Fruit fly (Drosophila melanogaster) whole organism, embryonic: ENCODE results near the gene CG1640.

Source experiments
- Bgb ChIP-seq: fragments of 200-800 bp; sonication (Bioruptor generic); IDR thresholded peaks from 2 replicates; pipeline ENCODE4 v1.3.6; 2022; ENCODE audit warnings: missing biosample characterization, missing genetic modification characterization; ENCODE audit not compliant: partially characterized antibody
- CG10267 ChIP-seq: fragments of 200-800 bp; sonication (Bioruptor generic); optimal IDR thresholded peaks from 2 replicates; lab custom pipeline; 2018; ENCODE audit warnings: missing biosample characterization, mild to moderate bottlenecking, missing genetic modification characterization, moderate library complexity
- CG11093 ChIP-seq: fragments of 200-800 bp; sonication (Bioruptor generic); IDR thresholded peaks from 3 replicates; pipeline ENCODE4 v1.3.6; 2022; ENCODE audit warnings: missing biosample characterization, missing genetic modification characterization
- CG11456 ChIP-seq: fragments of 200-800 bp; sonication (Bioruptor generic); IDR thresholded peaks from 3 replicates; pipeline ENCODE4 v1.3.6; 2022; ENCODE audit warnings: missing biosample characterization, missing genetic modification characterization
- CG11696 ChIP-seq: fragments of 200-800 bp; sonication (Bioruptor generic); IDR thresholded peaks from 2 replicates; pipeline ENCODE4 v1.3.6; 2022; ENCODE audit warnings: missing biosample characterization, missing genetic modification characterization
- CG12942 ChIP-seq: fragments of 200-800 bp; sonication (Bioruptor generic); optimal IDR thresholded peaks from 3 replicates; lab custom pipeline; 2016; ENCODE audit warnings: missing biosample characterization, missing genetic modification characterization
- CG14860 ChIP-seq: fragments of 200-800 bp; sonication (Bioruptor generic); IDR thresholded peaks from 3 replicates; pipeline ENCODE4 v1.3.6; 2022; ENCODE audit warnings: missing biosample characterization, missing genetic modification characterization; ENCODE audit not compliant: partially characterized antibody
- CG17802 ChIP-seq: fragments of 200-800 bp; sonication (Bioruptor generic); optimal IDR thresholded peaks from 2 replicates; lab custom pipeline; 2018; ENCODE audit warnings: missing biosample characterization, mild to moderate bottlenecking, missing genetic modification characterization, moderate library complexity
- CG17912 ChIP-seq: fragments of 200-800 bp; sonication (Bioruptor generic); optimal IDR thresholded peaks from 2 replicates; lab custom pipeline; 2018; ENCODE audit warnings: missing biosample characterization, mild to moderate bottlenecking, missing genetic modification characterization
- CG18619 ChIP-seq: fragments of 200-800 bp; sonication (Bioruptor generic); optimal IDR thresholded peaks from 3 replicates; lab custom pipeline; 2017; ENCODE audit warnings: missing biosample characterization, mild to moderate bottlenecking, missing genetic modification characterization
- CG18764 ChIP-seq: fragments of 200-800 bp; sonication (Bioruptor generic); optimal IDR thresholded peaks from 3 replicates; lab custom pipeline; 2016; ENCODE audit warnings: missing biosample characterization, missing genetic modification characterization
- CG3726 ChIP-seq: fragments of 200-800 bp; sonication (Bioruptor generic); IDR thresholded peaks from 3 replicates; pipeline ENCODE4, ENCODE4 v1.3.6; 2022; ENCODE audit warnings: missing biosample characterization, missing genetic modification characterization
- CG3995 ChIP-seq: fragments of 200-800 bp; sonication (Bioruptor generic); optimal IDR thresholded peaks from 3 replicates; lab custom pipeline; 2016; ENCODE audit warnings: missing biosample characterization, missing genetic modification characterization
- CG43689 ChIP-seq: fragments of 200-800 bp; sonication (Bioruptor generic); IDR thresholded peaks from 2 replicates; pipeline ENCODE4 v1.3.6; 2022; ENCODE audit warnings: missing biosample characterization, missing genetic modification characterization
- CG6813 ChIP-seq: fragments of 200-800 bp; sonication (Bioruptor generic); optimal IDR thresholded peaks from 2 replicates; lab custom pipeline; 2017; ENCODE audit warnings: missing biosample characterization, missing genetic modification characterization, mild to moderate bottlenecking, moderate library complexity, missing genetic modification reagents
- CG7357 ChIP-seq: fragments of 200-800 bp; sonication (Bioruptor generic); IDR thresholded peaks from 3 replicates; pipeline ENCODE4 v1.3.6; 2022; ENCODE audit warnings: missing biosample characterization, missing genetic modification characterization
- CG7556 ChIP-seq: fragments of 200-800 bp; sonication (Bioruptor generic); optimal IDR thresholded peaks from 2 replicates; lab custom pipeline; 2017; ENCODE audit warnings: missing biosample characterization, mild to moderate bottlenecking, missing genetic modification characterization
- CG8290 ChIP-seq, 3 experiments: fragments of 200-800 bp; sonication (Bioruptor generic); optimal IDR thresholded peaks; 2 replicates each; lab custom pipeline; 2016 to 2019; ENCODE audit warnings: missing biosample characterization in 3 of 3, missing genetic modification characterization in 3 of 3, mild to moderate bottlenecking in 2 of 3, moderate library complexity in 1 of 3
- CG8388 ChIP-seq: fragments of 200-800 bp; sonication (Bioruptor generic); optimal IDR thresholded peaks from 2 replicates; lab custom pipeline; 2019; ENCODE audit warnings: missing biosample characterization, mild to moderate bottlenecking, missing genetic modification characterization, moderate library complexity
- CG8924 ChIP-seq: fragments of 200-800 bp; optimal IDR thresholded peaks from 3 replicates; lab custom pipeline; 2019; ENCODE audit warnings: missing biosample characterization, mild to moderate bottlenecking, missing genetic modification characterization, moderate library complexity
- CG9727 ChIP-seq: fragments of 200-800 bp; sonication (Bioruptor generic); optimal IDR thresholded peaks from 3 replicates; lab custom pipeline; 2017; ENCODE audit warnings: missing biosample characterization, mild to moderate bottlenecking, missing genetic modification characterization
- CoRest ChIP-seq: fragments of 200-800 bp; sonication (Bioruptor generic); optimal IDR thresholded peaks from 3 replicates; lab custom pipeline; 2018; ENCODE audit warnings: missing biosample characterization, mild to moderate bottlenecking, missing genetic modification characterization, moderate library complexity
- Doc3 ChIP-seq: fragments of 200-800 bp; sonication (Bioruptor generic); IDR thresholded peaks from 3 replicates; pipeline ENCODE4 v1.3.6; 2022; ENCODE audit warnings: missing biosample characterization, missing genetic modification characterization; ENCODE audit not compliant: partially characterized antibody
- Eip74EF ChIP-seq, 2 experiments: fragments of 200-800 bp in 1 of 2; fragments of >200 bp in 1 of 2; sonication (Bioruptor generic) in 1 of 2; optimal IDR thresholded peaks; 2 replicates each; lab custom pipeline; 2017 to 2019; ENCODE audit warnings: missing biosample characterization in 2 of 2, missing genetic modification characterization in 2 of 2, mild to moderate bottlenecking in 1 of 2, moderate library complexity in 1 of 2
- HLH4C ChIP-seq: fragments of 200-800 bp; sonication (Bioruptor generic); IDR thresholded peaks from 3 replicates; pipeline ENCODE4 v1.3.6; 2022; ENCODE audit warnings: missing biosample characterization, missing genetic modification characterization; ENCODE audit not compliant: partially characterized antibody
- MESR4 ChIP-seq: fragments of 200-800 bp; sonication (Bioruptor generic); optimal IDR thresholded peaks from 2 replicates; lab custom pipeline; 2018; ENCODE audit warnings: missing biosample characterization, mild to moderate bottlenecking, missing genetic modification characterization, moderate library complexity
- Med ChIP-seq: fragments of 200-800 bp; sonication (Bioruptor generic); peaks from one replicate; lab custom pipeline; 2016; ENCODE audit warnings: missing biosample characterization, missing genetic modification characterization, mild to moderate bottlenecking, inconsistent platforms, moderate library complexity
- Myb ChIP-seq: fragments of 200-800 bp; sonication (Bioruptor generic); optimal IDR thresholded peaks from 2 replicates; lab custom pipeline; 2016; ENCODE audit warnings: missing biosample characterization, missing genetic modification characterization
- Rx ChIP-seq: fragments of 200-800 bp; sonication (Bioruptor generic); IDR thresholded peaks from 2 replicates; pipeline ENCODE4 v1.3.6; 2022; ENCODE audit warnings: missing biosample characterization, missing genetic modification characterization
- Sox102F ChIP-seq: fragments of 200-800 bp; sonication (Bioruptor generic); optimal IDR thresholded peaks from 2 replicates; lab custom pipeline; 2018; ENCODE audit warnings: missing biosample characterization, mild to moderate bottlenecking, missing genetic modification characterization, moderate library complexity
- abd-A ChIP-seq: fragments of 200-800 bp; sonication (Bioruptor generic); optimal IDR thresholded peaks from 3 replicates; lab custom pipeline; 2019; ENCODE audit warnings: missing biosample characterization, mild to moderate bottlenecking, missing genetic modification characterization, moderate library complexity
- amos ChIP-seq: fragments of 200-800 bp; sonication (Bioruptor generic); IDR thresholded peaks from 2 replicates; pipeline ENCODE4 v1.3.6; 2022; ENCODE audit warnings: missing biosample characterization, missing genetic modification characterization; ENCODE audit not compliant: partially characterized antibody
- bowl ChIP-seq: fragments of 200-800 bp; sonication (Bioruptor generic); IDR thresholded peaks from 2 replicates; pipeline ENCODE4 v1.3.6; 2022; ENCODE audit warnings: missing biosample characterization, missing genetic modification characterization
- bsh ChIP-seq, 2 experiments: fragments of 200-800 bp; sonication (Bioruptor generic); optimal IDR thresholded peaks; 2 replicates each; lab custom pipeline; 2017 to 2018; ENCODE audit warnings: mild to moderate bottlenecking in 2 of 2, missing biosample characterization in 2 of 2, missing genetic modification characterization in 2 of 2, moderate library complexity in 1 of 2
- dan ChIP-seq: fragments of 200-800 bp; sonication (Bioruptor generic); IDR thresholded peaks from 2 replicates; pipeline ENCODE4 v1.3.6; 2022; ENCODE audit warnings: missing biosample characterization, missing genetic modification characterization
- hb ChIP-seq: fragments of 200-800 bp; sonication (Bioruptor generic); IDR thresholded peaks from 3 replicates; pipeline ENCODE4 v1.3.6; 2022; ENCODE audit warnings: missing biosample characterization, missing genetic modification characterization; ENCODE audit not compliant: partially characterized antibody
- luna ChIP-seq: fragments of 200-800 bp; sonication (Bioruptor generic); optimal IDR thresholded peaks from 2 replicates; lab custom pipeline; 2016; ENCODE audit warnings: missing biosample characterization, missing genetic modification characterization
- mld ChIP-seq: fragments of 200-800 bp; sonication (Bioruptor generic); IDR thresholded peaks from 3 replicates; pipeline ENCODE4 v1.3.6; 2022; ENCODE audit warnings: missing biosample characterization, missing genetic modification characterization; ENCODE audit not compliant: partially characterized antibody
- pum ChIP-seq: fragments of 200-800 bp; sonication (Bioruptor generic); optimal IDR thresholded peaks from 2 replicates; lab custom pipeline; 2016; ENCODE audit warnings: missing biosample characterization, missing genetic modification characterization
- seq ChIP-seq: fragments of 200-800 bp; sonication (Bioruptor generic); IDR thresholded peaks from 2 replicates; pipeline ENCODE4 v1.3.6; 2022; ENCODE audit warnings: missing biosample characterization, missing genetic modification characterization
- shn ChIP-seq: fragments of 200-800 bp; sonication (Bioruptor generic); optimal IDR thresholded peaks from 3 replicates; lab custom pipeline; 2016; ENCODE audit warnings: missing biosample characterization, missing genetic modification characterization
- sim ChIP-seq: fragments of 200-800 bp; sonication (Bioruptor generic); IDR thresholded peaks from 2 replicates; pipeline ENCODE4 v1.3.6; 2022; ENCODE audit warnings: missing biosample characterization, missing genetic modification characterization
- slbo ChIP-seq: fragments of 200-800 bp; sonication (Bioruptor generic); IDR thresholded peaks from 2 replicates; pipeline ENCODE4 v1.3.6; 2022; ENCODE audit warnings: missing biosample characterization, missing genetic modification characterization
- sr ChIP-seq: fragments of 200-800 bp; sonication (Bioruptor generic); IDR thresholded peaks from 3 replicates; pipeline ENCODE4 v1.3.6; 2022; ENCODE audit warnings: missing biosample characterization, missing genetic modification characterization
- tin ChIP-seq: fragments of 200-800 bp; sonication (Bioruptor generic); optimal IDR thresholded peaks from 3 replicates; lab custom pipeline; 2016; ENCODE audit warnings: missing biosample characterization, missing genetic modification characterization
- tup ChIP-seq: fragments of 200-800 bp; sonication (Bioruptor generic); optimal IDR thresholded peaks from 2 replicates; lab custom pipeline; 2016; ENCODE audit warnings: missing biosample characterization, mild to moderate bottlenecking, missing genetic modification characterization, moderate library complexity
- unc-4 ChIP-seq: fragments of 200-800 bp; sonication (Bioruptor generic); IDR thresholded peaks from 2 replicates; pipeline ENCODE4 v1.3.6; 2022; ENCODE audit warnings: missing biosample characterization, missing genetic modification characterization; ENCODE audit not compliant: partially characterized antibody
- wek ChIP-seq: fragments of 200-800 bp; sonication (Bioruptor generic); optimal IDR thresholded peaks from 3 replicates; lab custom pipeline; 2018; ENCODE audit warnings: missing biosample characterization, mild to moderate bottlenecking, missing genetic modification characterization, moderate library complexity
- zfh2 ChIP-seq: fragments of 200-800 bp; sonication (Bioruptor generic); optimal IDR thresholded peaks from 2 replicates; lab custom pipeline; 2016; ENCODE audit warnings: missing biosample characterization, missing genetic modification characterization

The CG1640 gene

dm6 chrX:13338113-13338512, 32.3 kb upstream of the CG1640 start, which contains the start of gene CG15747 (continued):
- TF ChIP-seq dan (no peak), Rx (GFP tag; lab: Robert Waterston, UW) (no peak), CG17912 (GFP tag; lab: Kevin White, UChicago) (peak; percentile 4), Doc3 (peak; percentile 29; the same call in 2 of the 3 replicates), CG11456 (GFP tag; lab: Robert Waterston, UW) (no peak), CG8388 (GFP tag; lab: Kevin White, UChicago) (no peak), CG8290 (GFP tag; optimal IDR thresholded peaks at IDR 0.05; lab: Kevin White, UChicago) (no peak), CG8290 (tag; optimal IDR thresholded peaks at IDR 0.05; lab: Kevin White, UChicago) (peak in 1 of 2 experiments; percentile 38), CG12942 (no peak), bowl (no peak), CG14860 (GFP tag; lab: Robert Waterston, UW) (no peak), mld (GFP tag; lab: Robert Waterston, UW) (no peak), abd-A (tag; lab: Kevin White, UChicago) (no peak), CG11696 (GFP tag; lab: Robert Waterston, UW) (no peak), luna (GFP tag; lab: Kevin White, UChicago) (no peak), CoRest (tag; lab: Kevin White, UChicago) (no peak), bsh (GFP tag; optimal IDR thresholded peaks at IDR 0.05; lab: Kevin White, UChicago) (no peak), seq (no peak), CG43689 (GFP tag; lab: Robert Waterston, UW) (no peak), tin (GFP tag; lab: Kevin White, UChicago) (no peak), slbo (GFP tag; lab: Robert Waterston, UW) (peak; percentile 13; the same call in 1 of the 2 replicates), MESR4 (GFP tag; lab: Kevin White, UChicago) (peak; percentile 62), zfh2 (GFP tag; lab: Kevin White, UChicago) (no peak), CG8924 (tag; lab: Kevin White, UChicago) (no peak), Bgb (peak; percentile 62; the same call in 1 of the 2 replicates), CG7357 (GFP tag; lab: Robert Waterston, UW) (no peak), Eip74EF (GFP tag; optimal IDR thresholded peaks at IDR 0.05; lab: Kevin White, UChicago) (no peak), tup (GFP tag; lab: Kevin White, UChicago) (no peak), HLH4C (GFP tag; lab: Robert Waterston, UW) (0 out of 3 replicates have a peak, but pooled peaks have one; percentile 15), hb (no peak), CG7556 (GFP tag; lab: Kevin White, UChicago) (no peak), wek (GFP tag; lab: Kevin White, UChicago) (no peak), CG3995 (GFP tag; lab: Kevin White, UChicago) (peak; percentile 8), Med (GFP tag; lab: Kevin White, UChicago) (peak; percentile 62), shn (GFP tag; lab: Kevin White, UChicago) (no peak), pum (GFP tag; lab: Kevin White, UChicago) (no peak), CG18619 (GFP tag; lab: Kevin White, UChicago) (no peak), sr (GFP tag; lab: Robert Waterston, UW) (no peak), Sox102F (no peak), amos (GFP tag; lab: Robert Waterston, UW) (peak; percentile 75), CG18764 (no peak), CG3726 (no peak), CG10267 (tag; lab: Kevin White, UChicago) (no peak), unc-4 (GFP tag; lab: Robert Waterston, UW) (peak; percentile 28; the same call in 1 of the 2 replicates), CG9727 (GFP tag; lab: Kevin White, UChicago) (no peak), sim (GFP tag; lab: Robert Waterston, UW) (no peak), CG6813 (no peak), CG17802 (tag; lab: Kevin White, UChicago) (no peak), CG11093 (GFP tag; lab: Robert Waterston, UW) (no peak), Myb (GFP tag; lab: Kevin White, UChicago) (peak; percentile 53)
